Worm (Caenorhabditis elegans): ENCODE results near the gene bmk-1.

DNA sequence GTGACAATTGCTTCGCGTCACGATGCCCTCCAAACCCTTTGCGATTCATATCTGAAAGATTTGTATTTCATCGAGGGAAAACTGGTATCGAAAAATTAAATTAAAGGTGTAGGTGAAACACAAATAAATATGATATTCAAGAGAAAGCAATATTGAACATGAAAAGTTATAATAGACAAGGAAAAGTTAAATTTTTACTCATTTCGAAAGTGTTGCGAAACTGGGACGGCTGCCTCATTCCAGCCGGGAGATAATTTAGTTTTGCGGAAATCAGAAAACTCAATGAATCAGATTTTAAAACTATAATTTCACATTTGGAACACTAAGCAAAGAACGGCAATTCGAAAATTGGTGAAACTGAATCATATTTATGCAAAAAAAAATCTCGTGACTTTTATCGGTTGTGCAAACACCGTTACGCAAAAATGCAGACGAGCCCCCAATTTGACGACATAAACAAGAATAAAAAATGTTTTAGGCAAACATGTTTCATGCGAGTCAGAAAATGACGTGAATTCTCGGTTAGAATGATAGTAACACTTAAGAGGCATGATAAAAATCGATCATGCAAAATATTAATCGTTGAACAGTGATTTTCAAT, 41.7 kb downstream of the bmk-1 start, which contains the start of the genes nxf-1 and C15H11.11:
- TF ChIP-seq cog-1 (tag; optimal IDR thresholded peaks at IDR 0.05), result no peak
- TF ChIP-seq ref-1 (GFP tag; conservative IDR thresholded peaks at IDR 0.05), result no peak
- no peak for TF ChIP-seq klf-2 (GFP tag; conservative IDR thresholded peaks at IDR 0.05)
